Fruit fly (Drosophila melanogaster) whole organism, pupa: ENCODE results near the gene wus.

Experiments
- CG10348 ChIP-seq: fragments of 200-800 bp; sonication (Bioruptor generic); IDR thresholded peaks from 2 replicates; pipeline ENCODE4 v1.3.6; 2022; ENCODE audit warnings: missing biosample characterization, missing genetic modification characterization
- CG12605 ChIP-seq: fragments of 200-800 bp; sonication (Bioruptor generic); IDR thresholded peaks from 2 replicates; pipeline ENCODE4 v1.3.6; 2022; ENCODE audit warnings: missing biosample characterization, missing genetic modification characterization
- CG13204 ChIP-seq: fragments of 200-800 bp; sonication (Bioruptor generic); optimal IDR thresholded peaks from 2 replicates; lab custom pipeline; 2018; ENCODE audit warnings: missing biosample characterization, mild to moderate bottlenecking, missing genetic modification characterization, moderate library complexity
- CG14655 ChIP-seq: fragments of 200-800 bp; sonication (Bioruptor generic); optimal IDR thresholded peaks from 3 replicates; lab custom pipeline; 2017; ENCODE audit warnings: mild to moderate bottlenecking, missing biosample characterization, missing genetic modification reagents, missing genetic modification characterization
- CG15710 ChIP-seq: fragments of 200-800 bp; sonication (Bioruptor generic); optimal IDR thresholded peaks from 2 replicates; lab custom pipeline; 2018; ENCODE audit warnings: missing biosample characterization, mild to moderate bottlenecking, missing genetic modification characterization, moderate library complexity
- CG17806 ChIP-seq: fragments of 200-800 bp; sonication (Bioruptor generic); optimal IDR thresholded peaks from 2 replicates; lab custom pipeline; 2018; ENCODE audit warnings: missing biosample characterization, mild to moderate bottlenecking, missing genetic modification characterization, moderate library complexity
- CG32121 ChIP-seq: fragments of 200-800 bp; sonication (Bioruptor generic); IDR thresholded peaks from 2 replicates; pipeline ENCODE4 v1.3.6; 2022; ENCODE audit warnings: missing biosample characterization, missing genetic modification characterization
- CG34367 ChIP-seq: fragments of 200-800 bp; sonication (Bioruptor generic); optimal IDR thresholded peaks from 2 replicates; lab custom pipeline; 2018; ENCODE audit warnings: missing biosample characterization, mild to moderate bottlenecking, missing genetic modification characterization
- CG4496 ChIP-seq: fragments of 200-800 bp; sonication (Bioruptor generic); IDR thresholded peaks from 3 replicates; pipeline ENCODE4 v1.3.6; 2022; ENCODE audit warnings: missing biosample characterization, missing genetic modification characterization
- CG8159 ChIP-seq: fragments of 200-800 bp; sonication (Bioruptor generic); optimal IDR thresholded peaks from 3 replicates; lab custom pipeline; 2018; ENCODE audit warnings: missing biosample characterization, mild to moderate bottlenecking, missing genetic modification characterization, moderate library complexity
- CG8301 ChIP-seq: fragments of 200-800 bp; sonication (Bioruptor generic); optimal IDR thresholded peaks from 2 replicates; lab custom pipeline; 2018; ENCODE audit warnings: missing biosample characterization, mild to moderate bottlenecking, missing genetic modification characterization
- CG9948 ChIP-seq: fragments of 200-800 bp; sonication (Bioruptor generic); optimal IDR thresholded peaks from 2 replicates; lab custom pipeline; 2018; ENCODE audit warnings: missing biosample characterization, mild to moderate bottlenecking, missing genetic modification characterization, moderate library complexity
- D1 ChIP-seq: fragments of 200-800 bp; sonication (Bioruptor generic); optimal IDR thresholded peaks from 2 replicates; lab custom pipeline; 2018; ENCODE audit warnings: missing biosample characterization, mild to moderate bottlenecking, missing genetic modification characterization, moderate library complexity
- EcR ChIP-seq: fragments of 200-800 bp; sonication (Bioruptor generic); optimal IDR thresholded peaks from 3 replicates; lab custom pipeline; 2019; ENCODE audit warnings: missing biosample characterization, missing genetic modification characterization, mild to moderate bottlenecking, moderate library complexity, missing genetic modification reagents
- Ets98B ChIP-seq: fragments of 200-800 bp; sonication (Bioruptor generic); IDR thresholded peaks from 2 replicates; pipeline ENCODE4 v1.3.6; 2022; ENCODE audit warnings: missing biosample characterization, missing genetic modification characterization
- Pif1A ChIP-seq: fragments of 200-800 bp; sonication (Bioruptor generic); optimal IDR thresholded peaks from 3 replicates; lab custom pipeline; 2016; ENCODE audit warnings: missing biosample characterization, missing genetic modification characterization
- Pif1B ChIP-seq: fragments of 200-800 bp; sonication (Bioruptor generic); optimal IDR thresholded peaks from 3 replicates; lab custom pipeline; 2016; ENCODE audit warnings: missing biosample characterization, missing genetic modification characterization
- Snoo ChIP-seq: fragments of 200-800 bp; sonication (Bioruptor generic); optimal IDR thresholded peaks from 3 replicates; lab custom pipeline; 2017; ENCODE audit warnings: missing biosample characterization, mild to moderate bottlenecking, missing genetic modification characterization, inconsistent platforms
- fd96Ca ChIP-seq: fragments of 200-800 bp; sonication (Bioruptor generic); IDR thresholded peaks from 3 replicates; pipeline ENCODE4 v1.3.6; 2022; ENCODE audit warnings: missing biosample characterization, missing genetic modification characterization
- gl ChIP-seq: fragments of 200-800 bp; sonication (Bioruptor generic); optimal IDR thresholded peaks from 2 replicates; lab custom pipeline; 2018; ENCODE audit warnings: missing biosample characterization, mild to moderate bottlenecking, missing genetic modification characterization
- rn ChIP-seq: fragments of 200-800 bp; sonication (Bioruptor generic); IDR thresholded peaks from 2 replicates; pipeline ENCODE4 v1.3.6; 2022; ENCODE audit warnings: missing biosample characterization, missing genetic modification characterization

Gene wus

dm6 chrX:16940426-16941058, at the start of gene wus:
wus (minus strand) TSS chrX:16940873.
- TF ChIP-seq rn (no peak), CG10348 (GFP tag; lab: Robert Waterston, UW) (no peak), CG8159 (tag; lab: Kevin White, UChicago) (no peak), Snoo (tag; lab: Kevin White, UChicago) (peak; percentile 21), CG8301 (tag; lab: Kevin White, UChicago) (peak; percentile 29), CG12605 (GFP tag; lab: Robert Waterston, UW) (no peak), CG15710 (tag; lab: Kevin White, UChicago) (no peak), CG4496 (peak; percentile 48; the same call in 1 of the 3 replicates), fd96Ca (no peak)

dm6 chrX:16986928-16987327, 46.3 kb upstream of the wus start:
- TF ChIP-seq rn (no peak), EcR (GFP tag; lab: Kevin White, UChicago) (no peak), CG8301 (tag; lab: Kevin White, UChicago) (no peak), CG10348 (GFP tag; lab: Robert Waterston, UW) (no peak), Snoo (tag; lab: Kevin White, UChicago) (no peak), fd96Ca (no peak), CG12605 (GFP tag; lab: Robert Waterston, UW) (no peak), Pif1B (GFP tag; lab: Kevin White, UChicago) (no peak), CG34367 (tag; lab: Kevin White, UChicago) (no peak), Ets98B (no peak), CG17806 (tag; lab: Kevin White, UChicago) (no peak), CG32121 (GFP tag; lab: Robert Waterston, UW) (no peak)
- TF ChIP-seq, all 21 proteins: peak for 0

- peak; percentile 83 for TF ChIP-seq CG14655 (GFP tag; lab: Kevin White, UChicago)
- peak; percentile 78 for TF ChIP-seq Ets98B
- peak; percentile 91 for TF ChIP-seq CG12605 (GFP tag; lab: Robert Waterston, UW)
- TF ChIP-seq CG8301 (tag; lab: Kevin White, UChicago), result peak; percentile 63
- TF ChIP-seq CG9948 (tag; lab: Kevin White, UChicago), result peak; percentile 39
- peak; percentile 86 for TF ChIP-seq Pif1B (GFP tag; lab: Kevin White, UChicago)
- TF ChIP-seq CG10348 (GFP tag; lab: Robert Waterston, UW), result no peak
- no peak; the same call in none of the 2 replicates for TF ChIP-seq rn
- TF ChIP-seq Snoo (tag; lab: Kevin White, UChicago), result peak; percentile 56
- TF ChIP-seq Pif1A (GFP tag; lab: Kevin White, UChicago), result peak; percentile 79
- TF ChIP-seq D1 (tag; lab: Kevin White, UChicago), result no peak
- TF ChIP-seq CG8159 (tag; lab: Kevin White, UChicago), result peak; percentile 78
- peak; percentile 77 for TF ChIP-seq CG34367 (tag; lab: Kevin White, UChicago)
- TF ChIP-seq CG17806 (tag; lab: Kevin White, UChicago), result peak; percentile 62
- no peak for TF ChIP-seq EcR (GFP tag; lab: Kevin White, UChicago)
- peak; percentile 71 for TF ChIP-seq CG15710 (tag; lab: Kevin White, UChicago)
- peak; percentile 75 for TF ChIP-seq fd96Ca
- TF ChIP-seq gl (tag; lab: Kevin White, UChicago), result peak; percentile 87
- TF ChIP-seq CG13204 (GFP tag; lab: Kevin White, UChicago), result peak; percentile 74
- TF ChIP-seq CG32121 (GFP tag; lab: Robert Waterston, UW), result peak; percentile 82
- TF ChIP-seq CG4496, result peak; percentile 89
Observed at dm6 chrX:16968148-16968823, 27.6 kb upstream of the wus start, which contains the start of gene Ubr1. Ubr1 (minus strand) TSS chrX:16968679.

- TF ChIP-seq Pif1B (GFP tag; lab: Kevin White, UChicago) (no peak), CG12605 (GFP tag; lab: Robert Waterston, UW) (peak; percentile 27; the same call in 1 of the 2 replicates), CG14655 (GFP tag; lab: Kevin White, UChicago) (peak; percentile 18), EcR (GFP tag; lab: Kevin White, UChicago) (no peak), CG10348 (GFP tag; lab: Robert Waterston, UW) (no peak), Ets98B (peak; percentile 30; the same call in 1 of the 2 replicates), fd96Ca (no peak), Snoo (tag; lab: Kevin White, UChicago) (peak; percentile 61), CG34367 (tag; lab: Kevin White, UChicago) (peak; percentile 31), CG8301 (tag; lab: Kevin White, UChicago) (no peak), CG15710 (tag; lab: Kevin White, UChicago) (peak; percentile 20), CG17806 (tag; lab: Kevin White, UChicago) (peak; percentile 0), CG9948 (tag; lab: Kevin White, UChicago) (no peak), Pif1A (GFP tag; lab: Kevin White, UChicago) (peak; percentile 25), CG4496 (peak; percentile 89), CG8159 (tag; lab: Kevin White, UChicago) (peak; percentile 8), gl (tag; lab: Kevin White, UChicago) (no peak), rn (no peak), CG13204 (GFP tag; lab: Kevin White, UChicago) (peak; percentile 74)
Observed at dm6 chrX:16967415-16967814, 26.7 kb upstream of the wus start.

dm6 chrX:16966532-16966931, 25.9 kb upstream of the wus start:
- TF ChIP-seq CG14655 (GFP tag; lab: Kevin White, UChicago), result peak; percentile 80
- peak; percentile 58 for TF ChIP-seq CG9948 (tag; lab: Kevin White, UChicago)
- peak; percentile 81 for TF ChIP-seq CG8301 (tag; lab: Kevin White, UChicago)
- TF ChIP-seq CG13204 (GFP tag; lab: Kevin White, UChicago), result no peak
- peak; percentile 74 for TF ChIP-seq CG17806 (tag; lab: Kevin White, UChicago)
- TF ChIP-seq CG32121 (GFP tag; lab: Robert Waterston, UW), result peak; percentile 67
- TF ChIP-seq D1 (tag; lab: Kevin White, UChicago), result no peak
- TF ChIP-seq fd96Ca, result peak; percentile 69
- TF ChIP-seq CG10348 (GFP tag; lab: Robert Waterston, UW), result no peak
- peak; percentile 61 for TF ChIP-seq CG15710 (tag; lab: Kevin White, UChicago)
- TF ChIP-seq CG8159 (tag; lab: Kevin White, UChicago), result peak; percentile 66
- TF ChIP-seq Ets98B, result peak; percentile 81
- peak; percentile 50 for TF ChIP-seq Pif1B (GFP tag; lab: Kevin White, UChicago)
- TF ChIP-seq Snoo (tag; lab: Kevin White, UChicago), result peak; percentile 46
- no peak for TF ChIP-seq rn
- no peak for TF ChIP-seq EcR (GFP tag; lab: Kevin White, UChicago)
- peak; percentile 55 for TF ChIP-seq CG34367 (tag; lab: Kevin White, UChicago)
- TF ChIP-seq Pif1A (GFP tag; lab: Kevin White, UChicago), result peak; percentile 72
- peak; percentile 44 for TF ChIP-seq gl (tag; lab: Kevin White, UChicago)
- peak; percentile 82 for TF ChIP-seq CG4496
- peak; percentile 57; the same call in 1 of the 2 replicates for TF ChIP-seq CG12605 (GFP tag; lab: Robert Waterston, UW)
